Worm (Caenorhabditis elegans): ENCODE measurements around the gene R05A10.3.

DNA sequence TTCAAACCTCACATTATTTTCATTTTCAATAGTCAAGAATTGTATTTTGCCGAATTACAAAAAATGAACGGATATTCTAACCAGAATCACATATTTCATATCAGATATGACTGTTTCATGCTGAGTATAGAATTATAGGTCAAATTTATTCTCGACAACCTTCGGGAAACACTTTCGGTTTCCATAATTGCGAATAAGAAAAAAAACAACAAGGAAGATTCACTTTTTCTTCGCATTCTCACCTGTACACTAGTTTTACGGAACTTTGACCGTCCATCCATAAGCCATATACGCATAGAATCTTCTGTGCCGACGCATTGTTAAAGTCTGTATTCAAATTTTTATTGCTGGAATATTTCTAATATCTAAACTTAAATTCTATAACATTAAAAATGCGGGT, 30.7 kb downstream of the R05A10.3 start, which contains the start of gene oac-37:
- no peak for TF ChIP-seq unc-62 (GFP tag; optimal IDR thresholded peaks at IDR 0.05)
- TF ChIP-seq elt-3 (tag; optimal IDR thresholded peaks at IDR 0.05) = no peak
- TF ChIP-seq unc-120 (tag; optimal IDR thresholded peaks at IDR 0.05; ENCODE audit: poor library complexity, severe bottlenecking) = no peak
- TF ChIP-seq nhr-12 (tag; optimal IDR thresholded peaks at IDR 0.05) = no peak
- TF ChIP-seq mab-5 (tag; optimal IDR thresholded peaks at IDR 0.05) = no peak
- TF ChIP-seq nhr-28 (tag; optimal IDR thresholded peaks at IDR 0.05) = no peak
- TF ChIP-seq nhr-237 (tag; optimal IDR thresholded peaks at IDR 0.05) = no peak
- no peak for TF ChIP-seq nhr-76 (tag; optimal IDR thresholded peaks at IDR 0.05)
- no peak for TF ChIP-seq sptf-1 (tag; optimal IDR thresholded peaks at IDR 0.05)
- TF ChIP-seq snpc-4 (tag; optimal IDR thresholded peaks at IDR 0.05) = no peak
